Worm (Caenorhabditis elegans) whole organism, L3 larva: ENCODE data around the gene efk-1.

Experiments used
- nhr-11 ChIP-seq: fragments of 150-350 bp; optimal IDR thresholded peaks from 2 replicates; lab custom pipeline; 2014; ENCODE audit warnings: missing biosample characterization, missing genetic modification characterization
- nhr-12 ChIP-seq: fragments of 150-350 bp; optimal IDR thresholded peaks from 2 replicates; lab custom pipeline; 2014; ENCODE audit warnings: missing biosample characterization, missing genetic modification characterization
- nhr-23 ChIP-seq: fragments of 150-350 bp; optimal IDR thresholded peaks from 2 replicates; lab custom pipeline; 2014; ENCODE audit warnings: missing biosample characterization, missing genetic modification reagents, missing genetic modification characterization
- nhr-77 ChIP-seq: fragments of 150-350 bp; optimal IDR thresholded peaks from 2 replicates; lab custom pipeline; 2014; ENCODE audit warnings: missing biosample characterization, missing genetic modification characterization
- unc-62 ChIP-seq: fragments of 150-350 bp; sonication (generic microtip); optimal IDR thresholded peaks from 4 replicates; lab custom pipeline; 2014; ENCODE audit warnings: missing biosample characterization, missing genetic modification reagents, missing genetic modification characterization
- ztf-11 ChIP-seq: fragments of 150-350 bp; optimal IDR thresholded peaks from 2 replicates; lab custom pipeline; 2014; ENCODE audit warnings: missing biosample characterization, missing genetic modification characterization

ce11 chrIII:6120990-6121389, 47.4 kb downstream of the efk-1 start:
- TF ChIP-seq unc-62 (GFP tag; lab: Kevin White, UChicago) (no peak), nhr-11 (no peak), ztf-11 (no peak), nhr-23 (tag; lab: Kevin White, UChicago) (no peak), nhr-77 (tag; lab: Kevin White, UChicago) (no peak), nhr-12 (tag; lab: Kevin White, UChicago) (no peak)
